Worm (Caenorhabditis elegans): ENCODE results near the gene atz-1.

DNA sequence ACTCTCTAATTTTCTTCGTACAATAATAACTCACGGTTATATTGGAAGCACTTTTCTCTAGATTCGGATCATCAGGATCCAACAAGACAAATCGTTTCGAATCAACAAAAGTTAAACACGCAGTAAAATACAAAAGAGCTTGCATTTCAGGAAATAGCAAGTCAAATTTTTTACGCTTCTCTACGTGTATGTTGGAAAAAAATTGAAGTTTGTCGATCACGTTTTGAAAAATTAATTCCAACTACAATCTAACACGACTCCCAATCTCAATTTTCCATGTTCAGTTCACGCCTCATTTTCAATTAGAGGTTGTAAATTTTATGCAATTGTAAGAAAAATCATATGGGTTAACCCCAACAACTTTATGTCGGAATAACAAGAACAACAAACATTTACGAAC lies 14.0 kb upstream of the atz-1 start, which contains the start of gene spe-45:
- TF ChIP-seq ceh-40 (GFP tag; IDR thresholded peaks at IDR 0.05) (no peak), F10E7.11 (tag; optimal IDR thresholded peaks at IDR 0.05) (no peak), madf-8 (GFP tag; conservative IDR thresholded peaks at IDR 0.05) (no peak), F55B11.4 (tag; optimal IDR thresholded peaks at IDR 0.05; ENCODE audit: borderline replicate concordance, insufficient read depth) (no peak), ztf-26 (tag; optimal IDR thresholded peaks at IDR 0.05) (no peak), egrh-3 (GFP tag; IDR thresholded peaks at IDR 0.05) (no peak), T26A5.8 (tag; optimal IDR thresholded peaks at IDR 0.05) (no peak), sea-2 (GFP tag; IDR thresholded peaks at IDR 0.05) (no peak), sdz-38 (tag; optimal IDR thresholded peaks at IDR 0.05) (no peak), ets-4 (GFP tag; optimal IDR thresholded peaks at IDR 0.05) (no peak), Y67H2A.10 (GFP tag; conservative IDR thresholded peaks at IDR 0.05) (no peak), ama-1 (optimal IDR thresholded peaks at IDR 0.05) (no peak), ama-1 (GFP tag; optimal IDR thresholded peaks at IDR 0.05) (peak in 1 of 2 experiments; percentile 74), nhr-80 (tag; optimal IDR thresholded peaks at IDR 0.05) (no peak), lin-35 (GFP tag; optimal IDR thresholded peaks at IDR 0.05) (peak in 1 of 3 experiments; percentile 38)

Measured in whole organism, young adult.